Worm (Caenorhabditis elegans): ENCODE results near the gene mec-2.

mec-2 gene

ce11 chrX:5579714-5580265, 12.2 kb downstream of the mec-2 start:
- TF ChIP-seq K09A11.1 (tag; optimal IDR thresholded peaks at IDR 0.05; ENCODE audit: insufficient read depth): no peak
- TF ChIP-seq odd-2 (tag; optimal IDR thresholded peaks at IDR 0.05): no peak
- no peak for TF ChIP-seq pax-1 (tag; optimal IDR thresholded peaks at IDR 0.05)
- TF ChIP-seq unc-42 (tag; optimal IDR thresholded peaks at IDR 0.05): peak; percentile 52

ce11 chrX:5591830-5592229, 24.3 kb downstream of the mec-2 start:
- TF ChIP-seq fax-1 (tag; optimal IDR thresholded peaks at IDR 0.05) (peak; percentile 34), ztf-16 (tag; optimal IDR thresholded peaks at IDR 0.05) (no peak), unc-86 (tag; optimal IDR thresholded peaks at IDR 0.05) (no peak), pros-1 (tag; optimal IDR thresholded peaks at IDR 0.05) (no peak), zip-5 (tag; optimal IDR thresholded peaks at IDR 0.05) (no peak), che-1 (tag; optimal IDR thresholded peaks at IDR 0.05) (no peak), sdc-2 (tag; optimal IDR thresholded peaks at IDR 0.05) (peak; percentile 65), ceh-14 (tag; optimal IDR thresholded peaks at IDR 0.05) (peak; percentile 22), tbx-2 (tag; optimal IDR thresholded peaks at IDR 0.05) (peak; percentile 71), nhr-232 (tag; optimal IDR thresholded peaks at IDR 0.05) (no peak), K09A11.1 (tag; optimal IDR thresholded peaks at IDR 0.05; ENCODE audit: insufficient read depth) (no peak), T23F11.4 (GFP tag; optimal IDR thresholded peaks at IDR 0.05) (no peak), ama-1 (optimal IDR thresholded peaks at IDR 0.05) (no peak), ceh-34 (tag; optimal IDR thresholded peaks at IDR 0.05) (peak; percentile 64), C08G9.2 (tag; optimal IDR thresholded peaks at IDR 0.05) (no peak), ref-2 (tag; optimal IDR thresholded peaks at IDR 0.05) (peak; percentile 85), pat-9 (tag; optimal IDR thresholded peaks at IDR 0.05) (no peak), fkh-6 (tag; optimal IDR thresholded peaks at IDR 0.05) (peak; percentile 43), Y22D7AL.16 (tag; optimal IDR thresholded peaks at IDR 0.05) (no peak), F13H6.1 (tag; optimal IDR thresholded peaks at IDR 0.05) (no peak), hlh-30 (tag; optimal IDR thresholded peaks at IDR 0.05; ENCODE audit: insufficient read depth) (peak; percentile 10), rnt-1 (tag; optimal IDR thresholded peaks at IDR 0.05) (peak; percentile 30), ets-4 (tag; optimal IDR thresholded peaks at IDR 0.05) (no peak), fkh-10 (GFP tag; optimal IDR thresholded peaks at IDR 0.05) (no peak), odd-2 (tag; optimal IDR thresholded peaks at IDR 0.05) (no peak), eyg-1 (tag; optimal IDR thresholded peaks at IDR 0.05) (peak; percentile 2), hlh-15 (tag; optimal IDR thresholded peaks at IDR 0.05) (no peak), hlh-13 (GFP tag; optimal IDR thresholded peaks at IDR 0.05) (no peak), dve-1 (tag; optimal IDR thresholded peaks at IDR 0.05) (no peak), sox-2 (GFP tag; IDR thresholded peaks at IDR 0.05) (no peak), sox-4 (tag; optimal IDR thresholded peaks at IDR 0.05) (no peak), unc-55 (GFP tag; optimal IDR thresholded peaks at IDR 0.05) (no peak), nhr-11 (tag; optimal IDR thresholded peaks at IDR 0.05) (no peak), ceh-48 (tag; optimal IDR thresholded peaks at IDR 0.05) (no peak), madf-2 (tag; optimal IDR thresholded peaks at IDR 0.05) (no peak), ceh-24 (tag; optimal IDR thresholded peaks at IDR 0.05) (no peak), tbx-7 (tag; optimal IDR thresholded peaks at IDR 0.05) (peak; percentile 3), unc-3 (GFP tag; conservative IDR thresholded peaks at IDR 0.05) (no peak), unc-3 (tag; optimal IDR thresholded peaks at IDR 0.05) (no peak), gmeb-2 (tag; optimal IDR thresholded peaks at IDR 0.05) (no peak), K02D7.2 (tag; optimal IDR thresholded peaks at IDR 0.05) (no peak), mec-3 (tag; optimal IDR thresholded peaks at IDR 0.05; ENCODE audit: borderline replicate concordance) (no peak), nfya-1 (tag; optimal IDR thresholded peaks at IDR 0.05) (peak; percentile 37), ceh-22 (tag; optimal IDR thresholded peaks at IDR 0.05) (no peak), ceh-31 (tag; optimal IDR thresholded peaks at IDR 0.05) (peak; percentile 68), lin-11 (tag; optimal IDR thresholded peaks at IDR 0.05) (no peak), pag-3 (tag; optimal IDR thresholded peaks at IDR 0.05; ENCODE audit: borderline replicate concordance) (peak; percentile 9), pha-4 (tag; optimal IDR thresholded peaks at IDR 0.05) (no peak), npax-4 (tag; optimal IDR thresholded peaks at IDR 0.05) (no peak), dmd-4 (tag; optimal IDR thresholded peaks at IDR 0.05; ENCODE audit: borderline replicate concordance) (no peak)
